Worm (Caenorhabditis elegans) whole organism, L1 larva: Measurements from ENCODE around the gene nadk-2.

Experiments used
- C04F5.9 ChIP-seq: sonication (generic microtip); optimal IDR thresholded peaks from 2 replicates; lab custom pipeline; 2016; ENCODE audit warnings: missing genetic modification characterization, missing compliant biosample characterization
- C16A3.4 ChIP-seq: fragments of 150-350 bp; optimal IDR thresholded peaks from 2 replicates; lab custom pipeline; 2014; ENCODE audit warnings: missing biosample characterization, missing genetic modification characterization
- C34B4.2 ChIP-seq: sonication (generic microtip); optimal IDR thresholded peaks from 2 replicates; lab custom pipeline; 2017; ENCODE audit warnings: mild to moderate bottlenecking, missing genetic modification characterization, missing compliant biosample characterization
- aha-1 ChIP-seq: fragments of 150-350 bp; optimal IDR thresholded peaks from 2 replicates; lab custom pipeline; 2014; ENCODE audit warnings: missing biosample characterization, missing genetic modification characterization
- alr-1 ChIP-seq: fragments of 200-800 bp; sonication (Bioruptor generic); optimal IDR thresholded peaks from 2 replicates; lab custom pipeline; 2018; ENCODE audit warnings: borderline replicate concordance, mild to moderate bottlenecking, missing genetic modification characterization, missing compliant biosample characterization
- aly-2 ChIP-seq: fragments of 150-350 bp; optimal IDR thresholded peaks from 2 replicates; lab custom pipeline; 2014; ENCODE audit warnings: missing biosample characterization, missing genetic modification characterization
- ama-1 ChIP-seq: fragments of 150-350 bp; optimal IDR thresholded peaks from 2 replicates; lab custom pipeline; 2014
- ceh-63 ChIP-seq: fragments of 200-800 bp; sonication (Bioruptor generic); optimal IDR thresholded peaks from 2 replicates; lab custom pipeline; 2018; ENCODE audit warnings: mild to moderate bottlenecking, missing genetic modification characterization, missing compliant biosample characterization
- ceh-8 ChIP-seq: fragments of 200-800 bp; sonication (Bioruptor generic); optimal IDR thresholded peaks from 2 replicates; lab custom pipeline; 2018; ENCODE audit warnings: mild to moderate bottlenecking, missing genetic modification characterization, moderate library complexity, missing compliant biosample characterization
- ceh-82 ChIP-seq, 3 experiments: fragments of 150-350 bp in 1 of 3; sonication (generic microtip) in 2 of 3; optimal IDR thresholded peaks; 2 replicates each; lab custom pipeline; 2014 to 2017; ENCODE audit warnings: missing biosample characterization in 3 of 3, missing genetic modification characterization in 3 of 3
- ceh-88 ChIP-seq: fragments of 200-800 bp; sonication (Bioruptor generic); IDR thresholded peaks from 2 replicates; pipeline ENCODE4 v1.3.6; 2022; ENCODE audit warnings: missing genetic modification characterization, missing compliant biosample characterization
- ceh-90 ChIP-seq: sonication (generic microtip); optimal IDR thresholded peaks from 2 replicates; lab custom pipeline; 2016; ENCODE audit warnings: missing genetic modification characterization, missing compliant biosample characterization
- dpl-1 ChIP-seq, 3 experiments: fragments of 150-350 bp in 2 of 3; sonication (generic microtip) in 1 of 3; optimal IDR thresholded peaks; 2 replicates each; lab custom pipeline; 2014 to 2017; ENCODE audit warnings: missing biosample characterization in 3 of 3, missing genetic modification characterization in 3 of 3, missing genetic modification reagents in 3 of 3
- dsc-1 ChIP-seq: sonication (generic microtip); optimal IDR thresholded peaks from 2 replicates; lab custom pipeline; 2016; ENCODE audit warnings: mild to moderate bottlenecking, missing genetic modification characterization, missing compliant biosample characterization
- efl-1 ChIP-seq, 4 experiments: fragments of 150-350 bp; optimal IDR thresholded peaks in 3 of 4; peaks in 1 of 4; 1 replicate in 1 of 4; 2 replicates in 3 of 4; lab custom pipeline; 2014; ENCODE audit warnings: missing biosample characterization in 2 of 4, missing genetic modification characterization in 2 of 4, missing genetic modification reagents in 2 of 4
- efl-3 ChIP-seq: fragments of 200-800 bp; sonication (Bioruptor generic); optimal IDR thresholded peaks from 2 replicates; lab custom pipeline; 2018; ENCODE audit warnings: mild to moderate bottlenecking, missing genetic modification characterization, missing compliant biosample characterization
- elt-3 ChIP-seq, 6 experiments: fragments of 150-350 bp in 1 of 6; sonication (generic microtip); optimal IDR thresholded peaks; 2 replicates each; lab custom pipeline; 2017 to 2018; ENCODE audit warnings: missing biosample characterization in 6 of 6, missing genetic modification characterization in 6 of 6, inconsistent platforms in 1 of 6
- ets-5 ChIP-seq: fragments of 200-800 bp; sonication (Bioruptor generic); IDR thresholded peaks from 2 replicates; pipeline ENCODE4 v1.3.6; 2022; ENCODE audit warnings: missing genetic modification characterization, missing compliant biosample characterization
- fos-1 ChIP-seq: fragments of 150-350 bp; optimal IDR thresholded peaks from 2 replicates; lab custom pipeline; 2014; ENCODE audit warnings: missing biosample characterization, missing genetic modification characterization
- grh-1 ChIP-seq: fragments of 200-800 bp; sonication (Bioruptor generic); IDR thresholded peaks from 2 replicates; pipeline ENCODE4 v1.3.6; 2022; ENCODE audit warnings: missing genetic modification reagents, missing genetic modification characterization, missing compliant biosample characterization
- hlh-17 ChIP-seq: fragments of 200-800 bp; sonication (Bioruptor generic); optimal IDR thresholded peaks from 2 replicates; lab custom pipeline; 2018; ENCODE audit warnings: missing genetic modification characterization, mild to moderate bottlenecking, missing compliant biosample characterization, moderate library complexity, borderline replicate concordance
- irx-1 ChIP-seq: sonication (generic microtip); optimal IDR thresholded peaks from 2 replicates; lab custom pipeline; 2016; ENCODE audit warnings: missing genetic modification characterization, missing compliant biosample characterization
- isw-1 ChIP-seq: fragments of 200-800 bp; sonication (Bioruptor generic); IDR thresholded peaks from 2 replicates; pipeline ENCODE4 v1.3.6; 2022; ENCODE audit warnings: missing genetic modification characterization, missing compliant biosample characterization
- jun-1 ChIP-seq: fragments of 150-350 bp; optimal IDR thresholded peaks from 2 replicates; lab custom pipeline; 2014; ENCODE audit warnings: missing biosample characterization, missing genetic modification reagents, missing genetic modification characterization
- lin-14 ChIP-seq: fragments of 200-800 bp; sonication (Bioruptor generic); optimal IDR thresholded peaks from 2 replicates; lab custom pipeline; 2018; ENCODE audit warnings: mild to moderate bottlenecking, missing genetic modification characterization, moderate library complexity, missing compliant biosample characterization
- lin-15B ChIP-seq: fragments of 150-350 bp; sonication (generic microtip); optimal IDR thresholded peaks from 3 replicates; lab custom pipeline; 2014; ENCODE audit warnings: missing biosample characterization, missing genetic modification characterization
- mab-9 ChIP-seq: fragments of 200-800 bp; sonication (Bioruptor generic); IDR thresholded peaks from 2 replicates; pipeline ENCODE4 v1.3.6; 2022; ENCODE audit warnings: missing genetic modification reagents, missing genetic modification characterization, missing compliant biosample characterization
- mdl-1 ChIP-seq, 2 experiments: fragments of 150-350 bp; optimal IDR thresholded peaks; 2 replicates each; lab custom pipeline; 2014 to 2017; ENCODE audit warnings: missing biosample characterization in 2 of 2, missing genetic modification characterization in 2 of 2, inconsistent platforms in 1 of 2
- mep-1 ChIP-seq: fragments of 150-350 bp; optimal IDR thresholded peaks from 2 replicates; lab custom pipeline; 2014; ENCODE audit warnings: missing biosample characterization, missing genetic modification characterization
- nhr-12 ChIP-seq: sonication (generic microtip); optimal IDR thresholded peaks from 2 replicates; lab custom pipeline; 2017; ENCODE audit warnings: missing biosample characterization, missing genetic modification characterization
- nhr-19 ChIP-seq: fragments of 200-800 bp; sonication (Bioruptor generic); conservative IDR thresholded peaks from 2 replicates; pipeline ENCODE4 v1.3.6; 2022; ENCODE audit warnings: missing genetic modification characterization, missing compliant biosample characterization
- nhr-28 ChIP-seq: fragments of 150-350 bp; optimal IDR thresholded peaks from 2 replicates; lab custom pipeline; 2014; ENCODE audit warnings: missing biosample characterization, missing genetic modification characterization
- nhr-71 ChIP-seq: sonication (generic microtip); optimal IDR thresholded peaks from 2 replicates; lab custom pipeline; 2016; ENCODE audit warnings: mild to moderate bottlenecking, missing genetic modification characterization, moderate library complexity, missing compliant biosample characterization
- nhr-76 ChIP-seq: sonication (generic microtip); optimal IDR thresholded peaks from 2 replicates; lab custom pipeline; 2017; ENCODE audit warnings: missing biosample characterization, missing genetic modification characterization
- nhr-84 ChIP-seq: sonication (generic microtip); optimal IDR thresholded peaks from 2 replicates; lab custom pipeline; 2017; ENCODE audit warnings: missing biosample characterization, missing genetic modification characterization
- nhr-90 ChIP-seq: sonication (generic microtip); optimal IDR thresholded peaks from 2 replicates; lab custom pipeline; 2016; ENCODE audit warnings: mild to moderate bottlenecking, missing genetic modification characterization, missing compliant biosample characterization; ENCODE audit not compliant: poor library complexity
- pag-3 ChIP-seq: sonication (generic microtip); optimal IDR thresholded peaks from 2 replicates; lab custom pipeline; 2017; ENCODE audit warnings: missing genetic modification characterization, mild to moderate bottlenecking, missing compliant biosample characterization, antibody characterized with exemption, borderline replicate concordance; ENCODE audit not compliant: insufficient read depth
- pax-3 ChIP-seq: fragments of 200-800 bp; sonication (Bioruptor generic); optimal IDR thresholded peaks from 2 replicates; lab custom pipeline; 2018; ENCODE audit warnings: mild to moderate bottlenecking, missing genetic modification characterization, moderate library complexity, missing compliant biosample characterization
- rnt-1 ChIP-seq: sonication (generic microtip); optimal IDR thresholded peaks from 2 replicates; lab custom pipeline; 2016; ENCODE audit warnings: mild to moderate bottlenecking, missing genetic modification characterization, moderate library complexity, missing compliant biosample characterization
- skn-1 ChIP-seq: fragments of 150-350 bp; optimal IDR thresholded peaks from 2 replicates; lab custom pipeline; 2014; ENCODE audit warnings: missing biosample characterization, missing genetic modification characterization
- snpc-4 ChIP-seq: fragments of 150-350 bp; optimal IDR thresholded peaks from 2 replicates; lab custom pipeline; 2014; ENCODE audit warnings: missing biosample characterization, missing genetic modification characterization
- snu-23 ChIP-seq: sonication (generic microtip); optimal IDR thresholded peaks from 2 replicates; lab custom pipeline; 2016; ENCODE audit warnings: missing genetic modification characterization, missing compliant biosample characterization
- sox-4 ChIP-seq: sonication (generic microtip); optimal IDR thresholded peaks from 2 replicates; lab custom pipeline; 2016; ENCODE audit warnings: missing genetic modification characterization, missing compliant biosample characterization
- sup-37 ChIP-seq: fragments of 200-800 bp; sonication (Bioruptor generic); optimal IDR thresholded peaks from 2 replicates; lab custom pipeline; 2018; ENCODE audit warnings: mild to moderate bottlenecking, missing genetic modification characterization, missing compliant biosample characterization
- tbx-2 ChIP-seq: sonication (generic microtip); optimal IDR thresholded peaks from 2 replicates; lab custom pipeline; 2016; ENCODE audit warnings: missing genetic modification characterization, missing compliant biosample characterization
- unc-130 ChIP-seq: fragments of 150-350 bp; optimal IDR thresholded peaks from 2 replicates; lab custom pipeline; 2017; ENCODE audit warnings: missing biosample characterization, missing genetic modification characterization, inconsistent platforms
- unc-30 ChIP-seq: sonication (generic microtip); optimal IDR thresholded peaks from 2 replicates; lab custom pipeline; 2017; ENCODE audit warnings: missing biosample characterization, missing genetic modification characterization
- unc-62 ChIP-seq: fragments of 150-350 bp; optimal IDR thresholded peaks from 2 replicates; lab custom pipeline; 2014; ENCODE audit warnings: missing biosample characterization, missing genetic modification reagents, missing genetic modification characterization
- unc-86 ChIP-seq: sonication (generic microtip); optimal IDR thresholded peaks from 2 replicates; lab custom pipeline; 2016; ENCODE audit warnings: missing genetic modification characterization, missing compliant biosample characterization
- xbp-1 ChIP-seq: sonication (generic microtip); optimal IDR thresholded peaks from 2 replicates; lab custom pipeline; 2016; ENCODE audit warnings: missing genetic modification characterization, missing compliant biosample characterization
- zag-1 ChIP-seq: fragments of 150-350 bp; optimal IDR thresholded peaks from 2 replicates; lab custom pipeline; 2014; ENCODE audit warnings: missing biosample characterization, missing genetic modification characterization
- zip-4 ChIP-seq: fragments of 200-800 bp; sonication (Bioruptor generic); optimal IDR thresholded peaks from 2 replicates; lab custom pipeline; 2018; ENCODE audit warnings: mild to moderate bottlenecking, missing genetic modification characterization, moderate library complexity, missing compliant biosample characterization
- ztf-11 ChIP-seq, 2 experiments: sonication (generic microtip); optimal IDR thresholded peaks; 2 replicates each; lab custom pipeline; 2016 to 2017; ENCODE audit warnings: missing genetic modification characterization in 2 of 2, missing biosample characterization in 1 of 2, missing compliant biosample characterization in 1 of 2

The nadk-2 gene

ce11 chrII:12051601-12052000 is 2.2 kb downstream of the nadk-2 start (continued):
- TF ChIP-seq irx-1 (tag; lab: Kevin White, UChicago) (no peak), elt-3 (tag; optimal IDR thresholded peaks at IDR 0.05; lab: Kevin White, UChicago) (peak in 3 of 6 experiments; percentile 24 to 84 (median 37)), snu-23 (GFP tag; lab: Kevin White, UChicago) (peak; percentile 33), unc-130 (tag; lab: Kevin White, UChicago) (no peak), efl-3 (GFP tag; lab: Kevin White, UChicago) (no peak), nhr-12 (tag; lab: Kevin White, UChicago) (no peak), nhr-28 (no peak), efl-1 (optimal IDR thresholded peaks at IDR 0.05; lab: Kevin White, UChicago) (no peak), efl-1 (GFP tag; optimal IDR thresholded peaks at IDR 0.05 in 1 of 2; lab: Kevin White, UChicago) (peak in 1 of 2 experiments; percentile 15), C34B4.2 (tag; lab: Kevin White, UChicago) (no peak), grh-1 (no peak), C16A3.4 (tag; lab: Kevin White, UChicago) (no peak), zip-4 (no peak), ceh-8 (GFP tag; lab: Kevin White, UChicago) (no peak), ceh-63 (GFP tag; lab: Kevin White, UChicago) (no peak), ets-5 (GFP tag; lab: Robert Waterston, UW) (no peak), alr-1 (no peak), pag-3 (tag; lab: Kevin White, UChicago) (no peak), aha-1 (tag; lab: Kevin White, UChicago) (no peak), dsc-1 (tag; lab: Kevin White, UChicago) (no peak), snpc-4 (tag; lab: Kevin White, UChicago) (no peak), ztf-11 (tag; optimal IDR thresholded peaks at IDR 0.05; lab: Kevin White, UChicago) (no peak), nhr-90 (tag; lab: Kevin White, UChicago) (peak; percentile 9), C04F5.9 (tag; lab: Kevin White, UChicago) (no peak), ceh-90 (tag; lab: Kevin White, UChicago) (no peak), ama-1 (lab: Kevin White, UChicago) (no peak), mep-1 (tag; lab: Kevin White, UChicago) (no peak), lin-14 (peak; percentile 18), sox-4 (no peak), nhr-19 (GFP tag; lab: Robert Waterston, UW) (peak; percentile 45), zag-1 (tag; lab: Kevin White, UChicago) (no peak), ceh-82 (tag; optimal IDR thresholded peaks at IDR 0.05; lab: Kevin White, UChicago) (no peak), hlh-17 (no peak), lin-15B (tag; lab: Kevin White, UChicago) (no peak), pax-3 (no peak), mab-9 (GFP tag; lab: Robert Waterston, UW) (no peak), nhr-84 (tag; lab: Kevin White, UChicago) (no peak), aly-2 (tag; lab: Kevin White, UChicago) (no peak), unc-30 (tag; lab: Kevin White, UChicago) (no peak), nhr-76 (tag; lab: Kevin White, UChicago) (no peak), sup-37 (GFP tag; lab: Kevin White, UChicago) (no peak), unc-62 (GFP tag; lab: Kevin White, UChicago) (no peak), nhr-71 (tag; lab: Kevin White, UChicago) (peak; percentile 64), fos-1 (no peak), rnt-1 (tag; lab: Kevin White, UChicago) (no peak), isw-1 (no peak), mdl-1 (tag; optimal IDR thresholded peaks at IDR 0.05; lab: Kevin White, UChicago) (peak in 1 of 2 experiments; percentile 75), tbx-2 (tag; lab: Kevin White, UChicago) (no peak), dpl-1 (GFP tag; optimal IDR thresholded peaks at IDR 0.05; lab: Kevin White, UChicago) (peak in 1 of 3 experiments; percentile 48), ceh-88 (GFP tag; lab: Robert Waterston, UW) (no peak), jun-1 (tag; lab: Kevin White, UChicago) (no peak), skn-1 (tag; lab: Kevin White, UChicago) (no peak), unc-86 (no peak), xbp-1 (no peak)
